Worm (Caenorhabditis elegans) whole organism, L2 larva: ENCODE measurements around the gene erfa-1.
A peak's percentile ranks its signal among the peaks of the same experiment; 100 is the strongest.

Experiments
- F13H6.1 ChIP-seq: sonication (generic microtip); optimal IDR thresholded peaks from 2 replicates; lab custom pipeline; 2016; ENCODE audit warnings: missing genetic modification characterization, missing compliant biosample characterization
- R02D3.7 ChIP-seq: fragments of 150-350 bp; optimal IDR thresholded peaks from 2 replicates; lab custom pipeline; 2014; ENCODE audit warnings: missing biosample characterization, missing genetic modification characterization
- ZK546.5 ChIP-seq: sonication (generic microtip); optimal IDR thresholded peaks from 2 replicates; lab custom pipeline; 2017; ENCODE audit warnings: missing biosample characterization, missing genetic modification characterization
- alr-1 ChIP-seq: fragments of 150-350 bp; optimal IDR thresholded peaks from 2 replicates; lab custom pipeline; 2014; ENCODE audit warnings: missing biosample characterization, missing genetic modification characterization
- ama-1 ChIP-seq: fragments of 150-350 bp; optimal IDR thresholded peaks from 2 replicates; lab custom pipeline; 2018; ENCODE audit warnings: inconsistent platforms
- blmp-1 ChIP-seq: sonication (generic microtip); optimal IDR thresholded peaks from 2 replicates; lab custom pipeline; 2017; ENCODE audit warnings: missing genetic modification characterization, mild to moderate bottlenecking, missing compliant biosample characterization, antibody characterized with exemption, moderate library complexity; ENCODE audit not compliant: insufficient read depth
- ceh-16 ChIP-seq: fragments of 150-350 bp; optimal IDR thresholded peaks from 2 replicates; lab custom pipeline; 2014; ENCODE audit warnings: missing biosample characterization, missing genetic modification characterization
- crh-2 ChIP-seq: sonication (generic microtip); optimal IDR thresholded peaks from 2 replicates; lab custom pipeline; 2017; ENCODE audit warnings: missing biosample characterization, missing genetic modification characterization
- dmd-4 ChIP-seq: sonication (generic microtip); optimal IDR thresholded peaks from 2 replicates; lab custom pipeline; 2017; ENCODE audit warnings: missing biosample characterization, missing genetic modification characterization
- egl-27 ChIP-seq: sonication (generic microtip); optimal IDR thresholded peaks from 3 replicates; lab custom pipeline; 2017; ENCODE audit warnings: missing biosample characterization, missing genetic modification reagents, missing genetic modification characterization
- elt-1 ChIP-seq: fragments of 150-350 bp; optimal IDR thresholded peaks from 2 replicates; lab custom pipeline; 2014; ENCODE audit warnings: missing biosample characterization, missing genetic modification characterization
- elt-3 ChIP-seq: sonication (generic microtip); optimal IDR thresholded peaks from 2 replicates; lab custom pipeline; 2017; ENCODE audit warnings: missing biosample characterization, missing genetic modification characterization
- fos-1 ChIP-seq: fragments of 150-350 bp; optimal IDR thresholded peaks from 2 replicates; lab custom pipeline; 2014; ENCODE audit warnings: missing biosample characterization, missing genetic modification characterization
- gmeb-1 ChIP-seq: fragments of 150-350 bp; optimal IDR thresholded peaks from 2 replicates; lab custom pipeline; 2014; ENCODE audit warnings: missing biosample characterization, missing genetic modification characterization
- lin-13 ChIP-seq: fragments of 150-350 bp; optimal IDR thresholded peaks from 2 replicates; lab custom pipeline; 2014; ENCODE audit warnings: missing biosample characterization, missing genetic modification reagents, missing genetic modification characterization
- lin-39 ChIP-seq: fragments of 150-350 bp; optimal IDR thresholded peaks from 2 replicates; lab custom pipeline; 2014; ENCODE audit warnings: missing biosample characterization, missing genetic modification reagents, missing genetic modification characterization
- lsy-2 ChIP-seq, 2 experiments: fragments of 150-350 bp in 1 of 2; sonication (generic microtip) in 1 of 2; optimal IDR thresholded peaks; 2 replicates each; lab custom pipeline; 2014 to 2017; ENCODE audit warnings: missing biosample characterization in 2 of 2, missing genetic modification characterization in 2 of 2
- mab-5 ChIP-seq: fragments of 150-350 bp; optimal IDR thresholded peaks from 2 replicates; lab custom pipeline; 2014; ENCODE audit warnings: missing biosample characterization, missing genetic modification characterization
- nhr-10 ChIP-seq: sonication (generic microtip); optimal IDR thresholded peaks from 2 replicates; lab custom pipeline; 2017; ENCODE audit warnings: missing biosample characterization, missing genetic modification characterization
- nhr-11 ChIP-seq: fragments of 150-350 bp; optimal IDR thresholded peaks from 2 replicates; lab custom pipeline; 2014; ENCODE audit warnings: missing biosample characterization, missing genetic modification characterization
- nhr-12 ChIP-seq: fragments of 150-350 bp; optimal IDR thresholded peaks from 2 replicates; lab custom pipeline; 2014; ENCODE audit warnings: missing biosample characterization, missing genetic modification characterization
- nhr-129 ChIP-seq: fragments of 150-350 bp; optimal IDR thresholded peaks from 2 replicates; lab custom pipeline; 2014; ENCODE audit warnings: missing biosample characterization, missing genetic modification characterization
- nhr-21 ChIP-seq: fragments of 150-350 bp; optimal IDR thresholded peaks from 2 replicates; lab custom pipeline; 2014; ENCODE audit warnings: missing biosample characterization, missing genetic modification characterization
- nhr-23 ChIP-seq: fragments of 150-350 bp; optimal IDR thresholded peaks from 2 replicates; lab custom pipeline; 2014; ENCODE audit warnings: missing biosample characterization, missing genetic modification reagents, missing genetic modification characterization
- nhr-237 ChIP-seq: fragments of 150-350 bp; optimal IDR thresholded peaks from 2 replicates; lab custom pipeline; 2014; ENCODE audit warnings: missing biosample characterization, missing genetic modification characterization
- nhr-25 ChIP-seq: fragments of 150-350 bp; sonication (generic microtip); optimal IDR thresholded peaks from 3 replicates; lab custom pipeline; 2014; ENCODE audit warnings: missing biosample characterization, missing genetic modification characterization
- nhr-6 ChIP-seq: fragments of 150-350 bp; optimal IDR thresholded peaks from 2 replicates; lab custom pipeline; 2014; ENCODE audit warnings: missing biosample characterization, missing genetic modification characterization
- nhr-77 ChIP-seq: fragments of 150-350 bp; optimal IDR thresholded peaks from 2 replicates; lab custom pipeline; 2014; ENCODE audit warnings: missing biosample characterization, missing genetic modification characterization
- peb-1 ChIP-seq: fragments of 150-350 bp; optimal IDR thresholded peaks from 2 replicates; lab custom pipeline; 2014; ENCODE audit warnings: missing biosample characterization, missing genetic modification characterization
- sma-3 ChIP-seq: sonication (generic microtip); optimal IDR thresholded peaks from 2 replicates; lab custom pipeline; 2016; ENCODE audit warnings: missing genetic modification reagents, missing genetic modification characterization, missing compliant biosample characterization
- sma-9 ChIP-seq, 2 experiments: fragments of 150-350 bp in 1 of 2; sonication (generic microtip) in 1 of 2; optimal IDR thresholded peaks; 2 replicates each; lab custom pipeline; 2014 to 2016; ENCODE audit warnings: missing genetic modification characterization in 2 of 2, mild to moderate bottlenecking in 1 of 2, missing biosample characterization in 1 of 2, missing compliant biosample characterization in 1 of 2, missing genetic modification reagents in 1 of 2, moderate library complexity in 1 of 2
- unc-39 ChIP-seq: fragments of 150-350 bp; optimal IDR thresholded peaks from 2 replicates; lab custom pipeline; 2014; ENCODE audit warnings: missing biosample characterization, missing genetic modification characterization
- unc-62 ChIP-seq: fragments of 150-350 bp; optimal IDR thresholded peaks from 2 replicates; lab custom pipeline; 2014; ENCODE audit warnings: missing biosample characterization, missing genetic modification reagents, missing genetic modification characterization
- zag-1 ChIP-seq: fragments of 150-350 bp; optimal IDR thresholded peaks from 2 replicates; lab custom pipeline; 2014; ENCODE audit warnings: missing biosample characterization, missing genetic modification characterization
- ztf-11 ChIP-seq: sonication (generic microtip); optimal IDR thresholded peaks from 2 replicates; lab custom pipeline; 2017; ENCODE audit warnings: missing biosample characterization, missing genetic modification characterization
- ztf-4 ChIP-seq: fragments of 150-350 bp; optimal IDR thresholded peaks from 2 replicates; lab custom pipeline; 2014; ENCODE audit warnings: missing biosample characterization, missing genetic modification characterization

The erfa-1 gene

DNA sequence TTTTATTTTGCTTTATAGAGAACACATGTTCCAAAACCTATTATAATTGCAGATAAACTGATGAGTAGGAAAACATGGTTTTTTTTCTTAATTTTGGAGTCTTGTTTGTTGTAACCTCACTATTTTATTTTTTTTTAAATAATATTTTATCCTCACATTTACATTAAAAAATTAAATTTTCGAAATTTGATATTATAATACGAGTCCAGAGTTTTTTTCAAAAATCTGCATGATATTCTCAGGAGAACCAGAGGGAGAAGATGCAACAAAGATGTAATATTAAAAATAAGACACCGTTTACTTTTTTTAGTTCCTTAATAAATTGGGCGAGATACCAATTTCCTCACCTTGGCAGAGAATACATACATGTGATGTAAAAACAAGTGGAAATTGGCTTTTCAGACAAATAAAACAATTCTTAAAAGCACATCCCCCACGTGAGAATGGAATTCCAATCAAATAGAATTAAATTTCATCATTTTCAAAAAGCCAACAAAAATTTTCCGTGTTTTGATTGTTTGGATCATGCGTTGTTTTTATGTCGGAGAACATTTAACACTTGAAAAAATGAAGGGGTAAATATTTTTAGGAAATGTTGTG, 48.2 kb upstream of the erfa-1 start:
- TF ChIP-seq fos-1 (tag; lab: Kevin White, UChicago) (no peak), lin-13 (GFP tag; lab: Kevin White, UChicago) (no peak), lin-39 (tag; lab: Kevin White, UChicago) (no peak), nhr-11 (tag; lab: Kevin White, UChicago) (no peak), nhr-6 (tag; lab: Kevin White, UChicago) (no peak), unc-62 (GFP tag; lab: Kevin White, UChicago) (no peak), egl-27 (no peak), nhr-23 (tag; lab: Kevin White, UChicago) (no peak), lsy-2 (tag; optimal IDR thresholded peaks at IDR 0.05; lab: Kevin White, UChicago) (no peak), zag-1 (tag; lab: Kevin White, UChicago) (no peak), ZK546.5 (tag; lab: Kevin White, UChicago) (no peak), R02D3.7 (tag; lab: Kevin White, UChicago) (no peak), dmd-4 (tag; lab: Kevin White, UChicago) (no peak), F13H6.1 (tag; lab: Kevin White, UChicago) (no peak), elt-3 (tag; lab: Kevin White, UChicago) (no peak)
- TF ChIP-seq, all 48 proteins: peak for 0

DNA sequence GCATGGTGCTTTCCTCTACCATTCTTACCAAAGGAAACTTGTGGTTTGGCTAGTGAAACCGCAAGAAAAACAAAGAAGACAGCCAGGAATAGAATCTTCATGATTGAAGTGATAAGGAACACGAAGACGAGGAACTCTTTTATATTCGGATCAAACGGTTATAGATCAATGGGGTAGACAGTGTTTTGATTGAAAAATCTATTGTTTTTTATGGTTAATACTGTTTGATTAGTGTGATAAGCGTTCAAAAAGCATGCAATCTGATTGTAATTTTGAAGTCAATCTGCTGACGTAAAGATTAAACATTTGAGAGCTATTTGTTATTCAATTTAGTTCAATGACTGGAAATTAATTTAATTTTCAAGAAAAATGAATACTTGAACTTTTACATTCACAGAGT, 44.3 kb upstream of the erfa-1 start, which contains the start of gene F57F4.2:
TSS of gene F57F4.2 (minus strand) at position 101 of the 400 bp plus-strand sequence.
- TF ChIP-seq blmp-1 (tag; lab: Kevin White, UChicago) (no peak), sma-3 (no peak), unc-39 (tag; lab: Kevin White, UChicago) (no peak), nhr-237 (tag; lab: Kevin White, UChicago) (no peak), gmeb-1 (tag; lab: Kevin White, UChicago) (no peak), nhr-10 (tag; lab: Kevin White, UChicago) (no peak), nhr-12 (tag; lab: Kevin White, UChicago) (no peak), nhr-77 (no peak), crh-2 (no peak), ztf-11 (tag; lab: Kevin White, UChicago) (no peak), nhr-25 (tag; lab: Kevin White, UChicago) (no peak), mab-5 (tag; lab: Kevin White, UChicago) (no peak), nhr-11 (tag; lab: Kevin White, UChicago) (no peak), sma-9 (GFP tag; optimal IDR thresholded peaks at IDR 0.05; lab: Kevin White, UChicago) (no peak), sma-9 (tag; optimal IDR thresholded peaks at IDR 0.05; lab: Kevin White, UChicago) (no peak), unc-62 (GFP tag; lab: Kevin White, UChicago) (no peak), ztf-4 (tag; lab: Kevin White, UChicago) (no peak), ceh-16 (tag; lab: Kevin White, UChicago) (no peak), nhr-21 (no peak), ama-1 (lab: Kevin White, UChicago) (no peak)

DNA sequence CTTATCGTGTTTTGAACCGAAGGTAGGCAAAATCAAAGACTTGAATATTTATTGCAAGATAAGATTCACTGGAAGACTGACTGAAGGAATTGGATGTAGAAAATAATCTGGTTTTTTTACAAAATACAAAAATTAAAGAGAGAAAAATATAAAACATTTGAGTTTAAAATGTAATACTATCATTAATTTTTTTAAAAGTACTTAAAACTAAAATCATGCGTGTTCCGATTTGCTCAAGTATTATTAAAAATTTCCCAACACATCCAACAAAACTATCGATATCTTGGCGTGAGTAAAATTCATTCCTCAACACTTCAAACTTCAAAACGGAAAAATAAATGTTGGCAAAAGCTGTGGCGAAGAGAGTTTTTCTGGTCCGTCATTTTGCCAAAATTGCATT, 43.8 kb upstream of the erfa-1 start, which contains the start of gene F57F4.1:
TSS of gene F57F4.1 (plus strand) at position 301 of the 400 bp plus-strand sequence.
- TF ChIP-seq F13H6.1 (tag; lab: Kevin White, UChicago) (no peak), lin-39 (tag; lab: Kevin White, UChicago) (no peak), lin-13 (GFP tag; lab: Kevin White, UChicago) (no peak), blmp-1 (tag; lab: Kevin White, UChicago) (no peak), R02D3.7 (tag; lab: Kevin White, UChicago) (no peak), alr-1 (no peak), nhr-21 (no peak), peb-1 (tag; lab: Kevin White, UChicago) (no peak), nhr-129 (tag; lab: Kevin White, UChicago) (no peak), nhr-11 (tag; lab: Kevin White, UChicago) (no peak)

DNA sequence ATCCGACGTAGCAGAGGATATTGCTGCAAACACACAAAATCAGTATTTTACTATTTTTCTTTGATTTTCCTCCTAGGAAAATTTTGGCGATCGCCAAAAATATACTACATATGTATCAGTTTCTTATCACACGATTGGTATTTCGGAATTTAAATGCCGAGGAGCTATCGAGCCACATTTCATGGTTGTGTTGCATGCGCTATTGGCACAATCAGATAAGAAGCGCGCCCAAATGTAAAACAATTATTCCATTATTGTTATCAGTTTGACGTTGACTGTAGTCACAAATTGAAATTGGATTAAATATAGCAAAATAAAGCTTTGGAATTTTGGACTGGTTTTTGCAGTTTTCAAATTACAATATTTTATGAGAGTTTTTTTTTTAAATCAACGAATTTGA, 35.0 kb upstream of the erfa-1 start:
- TF ChIP-seq crh-2, result peak; percentile 3
- TF ChIP-seq sma-9 (GFP tag; optimal IDR thresholded peaks at IDR 0.05; lab: Kevin White, UChicago), result peak; percentile 50
- no peak for TF ChIP-seq sma-9 (tag; optimal IDR thresholded peaks at IDR 0.05; lab: Kevin White, UChicago)
- TF ChIP-seq fos-1 (tag; lab: Kevin White, UChicago), result peak; percentile 67
- TF ChIP-seq elt-1 (tag; lab: Kevin White, UChicago), result no peak
- no peak for TF ChIP-seq dmd-4 (tag; lab: Kevin White, UChicago)
